Worm (Caenorhabditis elegans) whole organism, L1 larva: ENCODE results near the gene srw-66.

Experiments
- egl-27 ChIP-seq, 2 experiments: fragments of 150-350 bp in 1 of 2; sonication (generic microtip); optimal IDR thresholded peaks; 3 replicates each; lab custom pipeline; 2017 to 2018; ENCODE audit warnings: missing biosample characterization in 2 of 2, missing genetic modification characterization in 2 of 2, missing genetic modification reagents in 2 of 2
- mab-9 ChIP-seq: fragments of 200-800 bp; sonication (Bioruptor generic); IDR thresholded peaks from 2 replicates; pipeline ENCODE4 v1.3.6; 2022; ENCODE audit warnings: missing genetic modification reagents, missing genetic modification characterization, missing compliant biosample characterization
- nhr-11 ChIP-seq: fragments of 150-350 bp; optimal IDR thresholded peaks from 2 replicates; lab custom pipeline; 2014; ENCODE audit warnings: missing biosample characterization, missing genetic modification characterization
- tbx-2 ChIP-seq: sonication (generic microtip); optimal IDR thresholded peaks from 2 replicates; lab custom pipeline; 2016; ENCODE audit warnings: missing genetic modification characterization, missing compliant biosample characterization
- unc-62 ChIP-seq: fragments of 150-350 bp; optimal IDR thresholded peaks from 2 replicates; lab custom pipeline; 2014; ENCODE audit warnings: missing biosample characterization, missing genetic modification reagents, missing genetic modification characterization

DNA sequence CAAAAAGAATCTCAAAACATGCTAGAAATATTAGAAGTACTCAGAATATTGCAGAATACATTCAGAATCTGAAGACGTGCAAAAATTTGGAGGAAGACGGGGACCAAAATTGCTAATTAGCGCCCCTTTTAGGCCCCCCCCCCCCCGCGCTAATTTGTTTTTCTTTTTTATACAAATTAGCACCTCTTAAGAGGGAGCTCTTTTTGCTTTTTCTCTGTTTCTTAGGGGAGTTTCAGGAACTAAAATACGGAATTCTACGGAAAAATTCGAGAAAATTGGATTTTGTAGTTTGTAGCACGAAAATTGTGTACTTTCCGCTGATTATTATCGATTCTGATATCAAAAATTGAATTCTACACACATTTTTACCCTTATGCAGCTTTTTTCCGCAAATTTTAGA, 29.8 kb upstream of the srw-66 start, which contains the start of gene glb-31:
- TF ChIP-seq tbx-2 (tag; lab: Kevin White, UChicago) = no peak
- TF ChIP-seq egl-27 (tag; optimal IDR thresholded peaks at IDR 0.05; lab: Kevin White, UChicago) = no peak
- TF ChIP-seq nhr-11 (tag; lab: Kevin White, UChicago) = no peak
- no peak for TF ChIP-seq unc-62 (GFP tag; lab: Kevin White, UChicago)
- TF ChIP-seq mab-9 (GFP tag; lab: Robert Waterston, UW) = no peak
